Worm (Caenorhabditis elegans) whole organism, early embryonic: ENCODE results near the gene F13H8.12.

ENCODE experiments used
- B0310.2 ChIP-seq: sonication (generic microtip); optimal IDR thresholded peaks from 2 replicates; lab custom pipeline; 2016; ENCODE audit warnings: mild to moderate bottlenecking, missing genetic modification characterization, missing compliant biosample characterization
- F13C5.2 ChIP-seq: sonication (generic microtip); optimal IDR thresholded peaks from 2 replicates; lab custom pipeline; 2017; ENCODE audit warnings: mild to moderate bottlenecking, missing genetic modification characterization, inconsistent platforms, missing compliant biosample characterization
- aly-1 ChIP-seq: sonication (generic microtip); optimal IDR thresholded peaks from 2 replicates; lab custom pipeline; 2016; ENCODE audit warnings: missing genetic modification characterization, missing compliant biosample characterization
- ama-1 ChIP-seq: fragments of 150-350 bp; optimal IDR thresholded peaks from 2 replicates; lab custom pipeline; 2014
- ceh-13 ChIP-seq: fragments of 200-800 bp; sonication (Bioruptor generic); optimal IDR thresholded peaks from 2 replicates; lab custom pipeline; 2018; ENCODE audit warnings: mild to moderate bottlenecking, missing genetic modification characterization, missing compliant biosample characterization
- ceh-36 ChIP-seq: sonication (generic microtip); optimal IDR thresholded peaks from 2 replicates; lab custom pipeline; 2016; ENCODE audit warnings: missing genetic modification characterization, inconsistent platforms, missing compliant biosample characterization
- ets-7 ChIP-seq: sonication (generic microtip); optimal IDR thresholded peaks from 2 replicates; lab custom pipeline; 2016; ENCODE audit warnings: missing genotype, missing genetic modification characterization, missing compliant biosample characterization
- flt-1 ChIP-seq: fragments of 200-800 bp; sonication (Bioruptor generic); IDR thresholded peaks from 2 replicates; pipeline ENCODE4 v1.3.6; 2022; ENCODE audit warnings: missing genetic modification characterization, missing compliant biosample characterization
- hmbx-1 ChIP-seq: sonication (generic microtip); optimal IDR thresholded peaks from 2 replicates; lab custom pipeline; 2016; ENCODE audit warnings: mild to moderate bottlenecking, missing genetic modification characterization, missing compliant biosample characterization
- hmg-4 ChIP-seq: fragments of 200-800 bp; sonication (Bioruptor generic); optimal IDR thresholded peaks from 2 replicates; lab custom pipeline; 2018; ENCODE audit warnings: mild to moderate bottlenecking, missing genetic modification characterization, missing compliant biosample characterization
- hnd-1 ChIP-seq: sonication (generic microtip); optimal IDR thresholded peaks from 2 replicates; lab custom pipeline; 2016; ENCODE audit warnings: missing genetic modification characterization, missing compliant biosample characterization
- pes-1 ChIP-seq: fragments of 200-800 bp; sonication (Bioruptor generic); IDR thresholded peaks from 2 replicates; pipeline ENCODE4 v1.3.6; 2022; ENCODE audit warnings: missing genetic modification reagents, missing genetic modification characterization, missing compliant biosample characterization
- scrt-1 ChIP-seq: fragments of 200-800 bp; sonication (Bioruptor generic); IDR thresholded peaks from 2 replicates; pipeline ENCODE4 v1.3.6; 2022; ENCODE audit warnings: missing genetic modification characterization, missing compliant biosample characterization
- sea-1 ChIP-seq: fragments of 200-800 bp; sonication (Bioruptor generic); conservative IDR thresholded peaks from 2 replicates; pipeline ENCODE4 v1.3.6; 2022; ENCODE audit warnings: missing genetic modification characterization, missing compliant biosample characterization
- tbx-11 ChIP-seq: fragments of 200-800 bp; sonication (Bioruptor generic); IDR thresholded peaks from 2 replicates; pipeline ENCODE4 v1.3.6; 2022; ENCODE audit warnings: missing genetic modification characterization, missing compliant biosample characterization
- tbx-37 ChIP-seq: fragments of 200-800 bp; sonication (Bioruptor generic); conservative IDR thresholded peaks from 2 replicates; pipeline ENCODE4 v1.3.6; 2022; ENCODE audit warnings: missing genetic modification reagents, missing genetic modification characterization, missing compliant biosample characterization
- tra-4 ChIP-seq: sonication (generic microtip); optimal IDR thresholded peaks from 2 replicates; lab custom pipeline; 2017; ENCODE audit warnings: missing genetic modification characterization, missing compliant biosample characterization

Gene F13H8.12

ce11 chrII:6263685-6264084 lies 1.4 kb downstream of the F13H8.12 start, which contains the start of gene F13H8.3:
Gene F13H8.3, plus strand, starts transcription at chrII:6263985.
- TF ChIP-seq tra-4: no peak
- TF ChIP-seq ama-1 (lab: Kevin White, UChicago): no peak
- TF ChIP-seq ceh-13 (GFP tag; lab: Kevin White, UChicago): no peak
- TF ChIP-seq ets-7: no peak
- TF ChIP-seq tbx-11: no peak
- TF ChIP-seq aly-1 (tag; lab: Kevin White, UChicago): no peak
- no peak for TF ChIP-seq pes-1 (GFP tag; lab: Robert Waterston, UW)
- no peak for TF ChIP-seq tbx-37 (GFP tag; lab: Robert Waterston, UW)

ce11 chrII:6267983-6268382 lies 5.7 kb downstream of the F13H8.12 start, which contains the start of gene F13H8.8:
Gene F13H8.8, minus strand, starts transcription at chrII:6268083.
- TF ChIP-seq pes-1 (GFP tag; lab: Robert Waterston, UW): no peak
- no peak for TF ChIP-seq flt-1
- no peak for TF ChIP-seq scrt-1
- TF ChIP-seq ceh-13 (GFP tag; lab: Kevin White, UChicago): no peak
- TF ChIP-seq F13C5.2 (tag; lab: Kevin White, UChicago): no peak
- no peak for TF ChIP-seq ama-1 (lab: Kevin White, UChicago)
- no peak for TF ChIP-seq tbx-37 (GFP tag; lab: Robert Waterston, UW)
- TF ChIP-seq hmg-4 (GFP tag; lab: Kevin White, UChicago): no peak
- TF ChIP-seq sea-1 (GFP tag; lab: Robert Waterston, UW): no peak
- TF ChIP-seq ceh-36: no peak
- no peak for TF ChIP-seq tra-4
- no peak for TF ChIP-seq B0310.2 (tag; lab: Kevin White, UChicago)
- no peak for TF ChIP-seq ets-7
- no peak for TF ChIP-seq hmbx-1 (tag; lab: Kevin White, UChicago)
- no peak for TF ChIP-seq tbx-11
- no peak for TF ChIP-seq aly-1 (tag; lab: Kevin White, UChicago)

- TF ChIP-seq flt-1 (peak; percentile 23; the same call in 1 of the 2 replicates), tbx-37 (GFP tag; lab: Robert Waterston, UW) (peak; percentile 51; the same call in 1 of the 2 replicates), tra-4 (no peak), ceh-13 (GFP tag; lab: Kevin White, UChicago) (no peak), tbx-11 (0 out of 2 replicates have a peak, but pooled peaks have one; percentile 23), F13C5.2 (tag; lab: Kevin White, UChicago) (peak; percentile 28), sea-1 (GFP tag; lab: Robert Waterston, UW) (no peak), scrt-1 (peak; percentile 73; the same call in 1 of the 2 replicates), aly-1 (tag; lab: Kevin White, UChicago) (no peak), hnd-1 (tag; lab: Kevin White, UChicago) (no peak), ama-1 (lab: Kevin White, UChicago) (no peak), B0310.2 (tag; lab: Kevin White, UChicago) (no peak), ets-7 (no peak), hmbx-1 (tag; lab: Kevin White, UChicago) (no peak), ceh-36 (peak; percentile 47), hmg-4 (GFP tag; lab: Kevin White, UChicago) (no peak), pes-1 (GFP tag; lab: Robert Waterston, UW) (no peak; the same call in 1 of the 2 replicates)
Measured at ce11 chrII:6269805-6270414, 7.6 kb downstream of the F13H8.12 start, which contains the start of gene F13H8.2. Gene F13H8.2, plus strand, starts transcription at chrII:6270364.

ce11 chrII:6273916-6274315 lies 11.6 kb downstream of the F13H8.12 start, which contains the start of gene bpl-1:
Gene bpl-1, plus strand, starts transcription at chrII:6274216.
- TF ChIP-seq hmbx-1 (tag; lab: Kevin White, UChicago): no peak
- TF ChIP-seq tbx-11: no peak
- no peak for TF ChIP-seq F13C5.2 (tag; lab: Kevin White, UChicago)
- TF ChIP-seq tra-4: no peak
- no peak for TF ChIP-seq ceh-36
- no peak for TF ChIP-seq B0310.2 (tag; lab: Kevin White, UChicago)
- TF ChIP-seq sea-1 (GFP tag; lab: Robert Waterston, UW): no peak
- no peak for TF ChIP-seq hnd-1 (tag; lab: Kevin White, UChicago)
- no peak for TF ChIP-seq hmg-4 (GFP tag; lab: Kevin White, UChicago)
- no peak for TF ChIP-seq pes-1 (GFP tag; lab: Robert Waterston, UW)
- TF ChIP-seq ets-7: no peak
- no peak for TF ChIP-seq scrt-1
- TF ChIP-seq aly-1 (tag; lab: Kevin White, UChicago): no peak

ce11 chrII:6281002-6281401 lies 18.7 kb downstream of the F13H8.12 start, which contains the start of gene scly-1:
Gene scly-1, minus strand, starts transcription at chrII:6281102.
- TF ChIP-seq flt-1 (no peak), sea-1 (GFP tag; lab: Robert Waterston, UW) (no peak), ama-1 (lab: Kevin White, UChicago) (no peak)

ce11 chrII:6281903-6282302 lies 19.6 kb downstream of the F13H8.12 start:
- TF ChIP-seq ceh-36: no peak

ce11 chrII:6283074-6283473 lies 20.8 kb downstream of the F13H8.12 start, which contains the start of gene F13H8.1:
Gene F13H8.1, plus strand, starts transcription at chrII:6283384.
- no peak for TF ChIP-seq ets-7
- no peak for TF ChIP-seq flt-1
- no peak for TF ChIP-seq F13C5.2 (tag; lab: Kevin White, UChicago)
- no peak for TF ChIP-seq tbx-37 (GFP tag; lab: Robert Waterston, UW)
- TF ChIP-seq ceh-13 (GFP tag; lab: Kevin White, UChicago): no peak
- no peak for TF ChIP-seq tbx-11
- no peak for TF ChIP-seq hnd-1 (tag; lab: Kevin White, UChicago)

ce11 chrII:6286865-6287264 lies 24.5 kb downstream of the F13H8.12 start, which contains the start of gene F13H8.6:
Gene F13H8.6, minus strand, starts transcription at chrII:6286965.
- no peak for TF ChIP-seq hnd-1 (tag; lab: Kevin White, UChicago)
- TF ChIP-seq ceh-36: no peak
- TF ChIP-seq ceh-13 (GFP tag; lab: Kevin White, UChicago): no peak
- no peak for TF ChIP-seq tbx-11
- no peak for TF ChIP-seq sea-1 (GFP tag; lab: Robert Waterston, UW)
